1 fruit fly cellular context compared by ENCODE assay signal in the genomic region with DNA sequence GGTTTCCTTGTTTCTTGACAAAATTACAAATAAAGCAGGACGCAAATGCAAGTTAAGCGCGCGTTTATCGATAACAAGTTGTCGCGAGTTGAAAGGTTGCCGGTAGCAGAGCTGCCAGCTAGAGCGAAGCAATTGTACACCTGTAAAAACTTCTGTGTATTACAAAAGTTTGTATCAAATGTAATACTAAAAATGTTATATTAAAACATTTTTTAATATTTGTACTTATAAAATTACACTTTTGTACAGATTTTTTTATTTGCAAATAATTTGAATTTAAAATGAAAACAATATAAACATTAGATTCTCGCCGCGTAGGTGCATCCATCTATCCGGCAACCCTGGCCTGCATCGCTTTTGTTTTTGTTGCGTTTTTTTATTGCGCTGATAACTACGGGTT.
A peak's percentile ranks its signal among the peaks of the same experiment; 100 is the strongest.
TF ChIP-seq lines count a peak whose summit lies in the region.

A gene (minus strand): TSS at position 82 of the 400 bp plus-strand sequence.
A gene (plus strand): TSS at position 327 of the 400 bp plus-strand sequence.

TF ChIP-seq in whole organism, embryonic, 481 proteins besides CTCF, POLR2A, EP300 and RAD21 (continued from another document):
- peak; percentile 98 for TF ChIP-seq CG3847 (GFP tag; IDR thresholded peaks at IDR 0.05; lab: Robert Waterston, UW)
- TF ChIP-seq CG17829 (tag; optimal IDR thresholded peaks at IDR 0.05; lab: Kevin White, UChicago), result peak; percentile 94
- peak; percentile 82 for TF ChIP-seq HHEX (GFP tag; optimal IDR thresholded peaks at IDR 0.05; lab: Kevin White, UChicago)
- peak; percentile 83 for TF ChIP-seq kay (GFP tag; optimal IDR thresholded peaks at IDR 0.05; lab: Kevin White, UChicago)
